Worm (Caenorhabditis elegans) whole organism, mixed stage, embryonic: ENCODE results near the gene Y41D4A.6.

ENCODE experiments used
- ham-2 ChIP-seq: fragments of 200-800 bp; sonication (Bioruptor generic); optimal IDR thresholded peaks from 2 replicates; lab custom pipeline; 2018; ENCODE audit warnings: mild to moderate bottlenecking, missing genetic modification characterization, missing compliant biosample characterization
- nhr-237 ChIP-seq: fragments of 150-350 bp; optimal IDR thresholded peaks from 2 replicates; lab custom pipeline; 2014; ENCODE audit warnings: missing biosample characterization, missing genetic modification characterization
- snpc-4 ChIP-seq: fragments of 150-350 bp; optimal IDR thresholded peaks from 2 replicates; lab custom pipeline; 2014; ENCODE audit warnings: missing biosample characterization, missing genetic modification characterization
- sptf-1 ChIP-seq: sonication (generic microtip); optimal IDR thresholded peaks from 2 replicates; lab custom pipeline; 2017; ENCODE audit warnings: mild to moderate bottlenecking, missing genetic modification characterization, moderate library complexity, missing compliant biosample characterization
- ztf-11 ChIP-seq: fragments of 150-350 bp; optimal IDR thresholded peaks from 2 replicates; lab custom pipeline; 2014; ENCODE audit warnings: missing biosample characterization, missing genetic modification characterization

DNA sequence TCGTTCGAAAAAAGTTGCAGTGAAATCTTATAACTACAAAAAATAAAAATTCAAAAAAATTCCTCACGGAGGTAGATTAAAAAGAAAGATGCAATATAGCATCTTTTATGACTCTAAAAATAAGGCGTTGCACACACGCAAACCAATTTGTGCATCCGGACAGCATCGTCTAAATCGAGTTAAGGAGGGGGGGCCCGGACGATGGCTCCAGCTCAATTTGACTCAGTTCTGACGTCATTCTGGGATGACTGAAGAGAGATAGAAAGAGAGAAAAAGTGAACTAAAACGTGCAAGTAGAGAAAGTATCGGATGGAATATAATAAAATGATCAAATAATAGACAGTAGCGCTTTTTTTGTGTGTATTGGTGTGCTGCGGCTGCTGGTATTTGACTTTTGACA, 20.7 kb upstream of the Y41D4A.6 start:
- no peak for TF ChIP-seq sptf-1 (tag; lab: Kevin White, UChicago)
- TF ChIP-seq nhr-237 (tag; lab: Kevin White, UChicago) = no peak
- TF ChIP-seq ztf-11 (tag; lab: Kevin White, UChicago) = no peak
- TF ChIP-seq snpc-4 = no peak
- no peak for TF ChIP-seq ham-2 (GFP tag; lab: Kevin White, UChicago)
